Fruit fly (Drosophila melanogaster) whole organism, prepupa: ENCODE data around the gene RpS19b.

ENCODE experiments used
- Blimp-1 ChIP-seq: fragments of 200-800 bp; sonication (Bioruptor generic); optimal IDR thresholded peaks from 3 replicates; lab custom pipeline; 2017; ENCODE audit warnings: missing biosample characterization, missing genetic modification characterization, mild to moderate bottlenecking, moderate library complexity, missing genetic modification reagents
- CG10631 ChIP-seq: fragments of 200-800 bp; sonication (Bioruptor generic); optimal IDR thresholded peaks from 2 replicates; lab custom pipeline; 2016; ENCODE audit warnings: missing biosample characterization, missing genetic modification characterization
- CG10669 ChIP-seq: fragments of 200-800 bp; sonication (Bioruptor generic); optimal IDR thresholded peaks from 3 replicates; lab custom pipeline; 2018; ENCODE audit warnings: missing biosample characterization, mild to moderate bottlenecking, missing genetic modification characterization, moderate library complexity
- CG11762 ChIP-seq: fragments of 200-800 bp; sonication (Bioruptor generic); optimal IDR thresholded peaks from 3 replicates; lab custom pipeline; 2016; ENCODE audit warnings: missing biosample characterization, missing genetic modification characterization; ENCODE audit not compliant: insufficient read depth
- CG3032 ChIP-seq: fragments of 200-800 bp; optimal IDR thresholded peaks from 2 replicates; lab custom pipeline; 2019; ENCODE audit warnings: missing biosample characterization, mild to moderate bottlenecking, missing genetic modification characterization, moderate library complexity
- CG31627 ChIP-seq: fragments of 200-800 bp; sonication (Bioruptor generic); optimal IDR thresholded peaks from 3 replicates; lab custom pipeline; 2016; ENCODE audit warnings: missing biosample characterization, missing genetic modification characterization
- CG32006 ChIP-seq: fragments of 200-800 bp; sonication (Bioruptor generic); optimal IDR thresholded peaks from 3 replicates; lab custom pipeline; 2017; ENCODE audit warnings: missing biosample characterization, mild to moderate bottlenecking, missing genetic modification characterization
- CG6163 ChIP-seq: fragments of 200-800 bp; sonication (Bioruptor generic); IDR thresholded peaks from 3 replicates; pipeline ENCODE4 v1.3.6; 2022; ENCODE audit warnings: missing biosample characterization, missing genetic modification characterization
- CG6276 ChIP-seq: fragments of 200-800 bp; sonication (Bioruptor generic); optimal IDR thresholded peaks from 2 replicates; lab custom pipeline; 2017; ENCODE audit warnings: missing biosample characterization, mild to moderate bottlenecking, missing genetic modification characterization
- CG6808 ChIP-seq: fragments of 200-800 bp; sonication (Bioruptor generic); optimal IDR thresholded peaks from 3 replicates; lab custom pipeline; 2017; ENCODE audit warnings: missing biosample characterization, missing genetic modification characterization, mild to moderate bottlenecking, moderate library complexity, missing genetic modification reagents
- CG8119 ChIP-seq: fragments of 200-800 bp; sonication (Bioruptor generic); IDR thresholded peaks from 3 replicates; pipeline ENCODE4 v1.3.6; 2022; ENCODE audit warnings: missing biosample characterization, missing genetic modification characterization
- CG8632 ChIP-seq: fragments of 200-800 bp; sonication (Bioruptor generic); optimal IDR thresholded peaks from 3 replicates; lab custom pipeline; 2016; ENCODE audit warnings: missing biosample characterization, missing genetic modification characterization
- Eip78C ChIP-seq: fragments of 200-800 bp; sonication (Bioruptor generic); peaks from one replicate; lab custom pipeline; 2016; ENCODE audit warnings: missing biosample characterization, missing genetic modification characterization
- Eip93F ChIP-seq: fragments of 200-800 bp; sonication (Bioruptor generic); optimal IDR thresholded peaks from 2 replicates; lab custom pipeline; 2016; ENCODE audit warnings: missing biosample characterization, mild to moderate bottlenecking, missing genetic modification characterization
- Ets96B ChIP-seq: fragments of 200-800 bp; optimal IDR thresholded peaks from 2 replicates; lab custom pipeline; 2019; ENCODE audit warnings: missing biosample characterization, mild to moderate bottlenecking, missing genetic modification characterization, moderate library complexity
- Hr39 ChIP-seq: fragments of 200-800 bp; sonication (Bioruptor generic); optimal IDR thresholded peaks from 2 replicates; lab custom pipeline; 2016; ENCODE audit warnings: missing biosample characterization, missing genetic modification characterization
- Lpt ChIP-seq: fragments of 200-800 bp; sonication (Bioruptor generic); optimal IDR thresholded peaks from 3 replicates; lab custom pipeline; 2016; ENCODE audit warnings: missing biosample characterization, missing genetic modification characterization
- Smox ChIP-seq: fragments of 200-800 bp; sonication (Bioruptor generic); optimal IDR thresholded peaks from 3 replicates; lab custom pipeline; 2016; ENCODE audit warnings: missing biosample characterization, missing genetic modification characterization
- Sox102F ChIP-seq: fragments of 200-800 bp; sonication (Bioruptor generic); optimal IDR thresholded peaks from 2 replicates; lab custom pipeline; 2016; ENCODE audit warnings: missing biosample characterization, mild to moderate bottlenecking, missing genetic modification characterization
- Sox14 ChIP-seq: fragments of 200-800 bp; sonication (Bioruptor generic); optimal IDR thresholded peaks from 3 replicates; lab custom pipeline; 2016; ENCODE audit warnings: missing biosample characterization, missing genetic modification characterization
- Sox15 ChIP-seq: fragments of 200-800 bp; sonication (Bioruptor generic); optimal IDR thresholded peaks from 3 replicates; lab custom pipeline; 2016; ENCODE audit warnings: missing biosample characterization, missing genetic modification characterization
- acj6 ChIP-seq: fragments of 200-800 bp; sonication (Bioruptor generic); optimal IDR thresholded peaks from 3 replicates; lab custom pipeline; 2016; ENCODE audit warnings: missing biosample characterization, missing genetic modification characterization
- dsx ChIP-seq: fragments of 200-800 bp; optimal IDR thresholded peaks from 3 replicates; lab custom pipeline; 2019; ENCODE audit warnings: missing biosample characterization, mild to moderate bottlenecking, missing genetic modification characterization, moderate library complexity; ENCODE audit not compliant: poor library complexity, severe bottlenecking
- eg ChIP-seq: fragments of 200-800 bp; sonication (Bioruptor generic); IDR thresholded peaks from 3 replicates; pipeline ENCODE4 v1.3.6; 2022; ENCODE audit warnings: missing biosample characterization, missing genetic modification characterization
- esn ChIP-seq: fragments of 200-800 bp; sonication (Bioruptor generic); optimal IDR thresholded peaks from 2 replicates; lab custom pipeline; 2016; ENCODE audit warnings: missing biosample characterization, mild to moderate bottlenecking, missing genetic modification characterization, moderate library complexity
- fd59A ChIP-seq: fragments of 200-800 bp; sonication (Bioruptor generic); optimal IDR thresholded peaks from 2 replicates; lab custom pipeline; 2017; ENCODE audit warnings: missing biosample characterization, mild to moderate bottlenecking, missing genetic modification characterization, missing genetic modification reagents
- fkh ChIP-seq: fragments of 200-800 bp; sonication (Bioruptor generic); optimal IDR thresholded peaks from 3 replicates; lab custom pipeline; 2017; ENCODE audit warnings: missing biosample characterization, mild to moderate bottlenecking, missing genetic modification characterization, moderate library complexity
- lz ChIP-seq: fragments of 200-800 bp; sonication (Bioruptor generic); optimal IDR thresholded peaks from 3 replicates; lab custom pipeline; 2016; ENCODE audit warnings: missing biosample characterization, missing genetic modification characterization
- pdm3 ChIP-seq: fragments of 200-800 bp; sonication (Bioruptor generic); optimal IDR thresholded peaks from 3 replicates; lab custom pipeline; 2016; ENCODE audit warnings: missing biosample characterization, missing genetic modification characterization
- salr ChIP-seq, 2 experiments: fragments of 200-800 bp; sonication (Bioruptor generic); optimal IDR thresholded peaks; 3 replicates each; lab custom pipeline; 2016 to 2018; ENCODE audit warnings: missing biosample characterization in 2 of 2, missing genetic modification characterization in 2 of 2, mild to moderate bottlenecking in 1 of 2
- spab ChIP-seq: fragments of 200-800 bp; sonication (Bioruptor generic); optimal IDR thresholded peaks from 2 replicates; lab custom pipeline; 2017; ENCODE audit warnings: missing biosample characterization, mild to moderate bottlenecking, missing genetic modification characterization, missing genetic modification reagents
- ss ChIP-seq, 2 experiments: fragments of 200-800 bp; sonication (Bioruptor generic); optimal IDR thresholded peaks; 2 replicates in 1 of 2; 3 replicates in 1 of 2; lab custom pipeline; 2017 to 2018; ENCODE audit warnings: mild to moderate bottlenecking in 2 of 2, missing biosample characterization in 2 of 2, missing genetic modification characterization in 2 of 2, moderate library complexity in 1 of 2
- vri ChIP-seq: fragments of 200-800 bp; sonication (Bioruptor generic); optimal IDR thresholded peaks from 3 replicates; lab custom pipeline; 2016; ENCODE audit warnings: missing biosample characterization, mild to moderate bottlenecking, missing genetic modification characterization

The RpS19b gene

DNA sequence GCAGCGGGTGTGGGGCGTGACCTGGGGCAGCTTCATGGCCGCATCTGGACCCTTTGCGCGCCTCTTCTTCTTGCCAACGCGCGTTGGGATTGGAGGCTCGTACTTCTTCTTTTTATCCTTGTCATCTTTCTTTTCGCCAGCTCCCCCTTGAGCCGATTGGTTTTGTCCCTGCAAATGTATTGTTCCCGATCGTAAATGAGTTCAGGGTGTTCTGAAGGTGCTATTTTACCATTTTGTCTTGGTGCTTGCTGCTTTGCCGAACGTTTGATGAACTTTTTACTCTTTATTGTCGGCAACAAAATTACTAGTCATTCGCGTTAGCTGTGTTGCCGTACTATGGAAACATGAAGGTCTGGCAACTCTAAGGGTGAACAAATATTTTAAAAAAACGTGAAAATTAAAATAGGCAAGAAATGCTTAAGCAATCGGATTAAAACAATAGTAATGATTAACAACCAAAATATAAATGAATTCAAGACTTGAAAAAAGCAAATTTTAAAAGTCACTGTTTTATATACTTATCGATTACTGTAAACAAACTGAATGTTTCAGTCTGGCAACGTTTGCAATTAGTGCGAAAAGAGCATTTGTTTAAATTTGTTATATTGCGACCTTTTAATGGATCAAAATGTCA is 2.1 kb downstream of the RpS19b start, which contains the start of the genes Rpt2 and CG13599 (continued):
- TF ChIP-seq spab (GFP tag; lab: Kevin White, UChicago) (no peak), Lpt (GFP tag; lab: Kevin White, UChicago) (no peak), CG6276 (GFP tag; lab: Kevin White, UChicago) (no peak), Eip93F (GFP tag; lab: Kevin White, UChicago) (no peak), salr (GFP tag; optimal IDR thresholded peaks at IDR 0.05; lab: Kevin White, UChicago) (no peak), fd59A (GFP tag; lab: Kevin White, UChicago) (no peak), Hr39 (GFP tag; lab: Kevin White, UChicago) (no peak), eg (GFP tag; lab: Robert Waterston, UW) (no peak), CG3032 (tag; lab: Kevin White, UChicago) (peak; percentile 4), CG32006 (no peak), CG10631 (GFP tag; lab: Kevin White, UChicago) (no peak), vri (GFP tag; lab: Kevin White, UChicago) (no peak), Ets96B (tag; lab: Kevin White, UChicago) (no peak), CG31627 (peak; percentile 6), dsx (GFP tag; lab: Kevin White, UChicago) (peak; percentile 52), Sox15 (GFP tag; lab: Kevin White, UChicago) (no peak), CG10669 (GFP tag; lab: Kevin White, UChicago) (no peak)
- TF ChIP-seq, all 60 proteins: peak for 9

- TF ChIP-seq Sox14 (GFP tag; lab: Kevin White, UChicago) (peak; percentile 23), fkh (peak; percentile 63), Sox102F (no peak), Eip78C (GFP tag; lab: Kevin White, UChicago) (peak; percentile 61), esn (GFP tag; lab: Kevin White, UChicago) (peak; percentile 38)
- TF ChIP-seq, all 60 proteins: peak for 4
Observed at dm6 chr3R:23928950-23929602, 4.3 kb downstream of the RpS19b start, which contains the start of the genes CG43998, CG43999 and CG31142. TSS of gene CG43998 (minus strand) at chr3R:23929000. TSS of gene CG43999 (minus strand) at chr3R:23929000. TSS of gene CG31142 (plus strand) at chr3R:23929243.

dm6 chr3R:23927429-23927828 is 5.9 kb downstream of the RpS19b start, which contains the start of gene CG13601:
TSS of gene CG13601 (minus strand) at chr3R:23927634.
- TF ChIP-seq CG11762 (GFP tag; lab: Kevin White, UChicago), result no peak
- peak; percentile 65 for TF ChIP-seq Eip78C (GFP tag; lab: Kevin White, UChicago)
- TF ChIP-seq Sox14 (GFP tag; lab: Kevin White, UChicago), result peak; percentile 20
- no peak for TF ChIP-seq CG8632 (GFP tag; lab: Kevin White, UChicago)
- no peak for TF ChIP-seq ss (GFP tag; optimal IDR thresholded peaks at IDR 0.05; lab: Kevin White, UChicago)
- no peak for TF ChIP-seq Smox
- TF ChIP-seq acj6 (GFP tag; lab: Kevin White, UChicago), result no peak
- no peak for TF ChIP-seq Hr39 (GFP tag; lab: Kevin White, UChicago)
- no peak for TF ChIP-seq eg (GFP tag; lab: Robert Waterston, UW)
- TF ChIP-seq CG8119 (GFP tag; lab: Robert Waterston, UW), result no peak
- peak; percentile 42 for TF ChIP-seq esn (GFP tag; lab: Kevin White, UChicago)
- no peak for TF ChIP-seq CG31627
- no peak for TF ChIP-seq CG6808 (GFP tag; lab: Kevin White, UChicago)
- TF ChIP-seq Sox102F, result no peak
- TF ChIP-seq Blimp-1, result no peak
- no peak for TF ChIP-seq CG6163 (GFP tag; lab: Robert Waterston, UW)
- TF ChIP-seq Lpt (GFP tag; lab: Kevin White, UChicago), result no peak
- peak; percentile 55 for TF ChIP-seq dsx (GFP tag; lab: Kevin White, UChicago)
- peak; percentile 31 for TF ChIP-seq lz (GFP tag; lab: Kevin White, UChicago)
- TF ChIP-seq pdm3 (GFP tag; lab: Kevin White, UChicago), result no peak
- TF ChIP-seq, all 60 proteins: peak for 5
